Worm (Caenorhabditis elegans): ENCODE measurements around the gene F02C12.2.

The F02C12.2 gene

DNA sequence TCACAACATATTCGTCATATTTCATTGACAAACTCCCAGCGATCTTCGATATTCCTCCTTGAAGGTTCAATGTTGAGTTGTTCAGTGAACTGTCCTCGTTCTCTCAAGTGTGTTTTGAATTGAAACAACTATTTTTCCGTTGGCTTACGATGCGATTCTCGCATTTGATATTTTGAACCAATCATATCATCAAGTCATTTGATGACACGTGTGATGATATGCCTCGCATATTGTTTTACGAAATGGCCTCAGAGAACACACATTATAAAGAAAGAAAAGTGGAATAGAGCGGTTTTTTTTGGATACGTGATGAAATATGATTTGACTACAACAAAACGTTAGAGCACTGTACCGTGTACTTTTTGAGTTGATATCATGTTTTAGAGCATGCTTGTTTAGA lies 50.7 kb downstream of the F02C12.2 start (continued):
- TF ChIP-seq dve-1 (tag; optimal IDR thresholded peaks at IDR 0.05; ENCODE audit: insufficient read depth) (peak; percentile 88), lin-39 (tag; optimal IDR thresholded peaks at IDR 0.05) (no peak), daf-16 (GFP tag; optimal IDR thresholded peaks at IDR 0.05) (no peak), daf-16 (tag; optimal IDR thresholded peaks at IDR 0.05) (peak; percentile 67), T26A8.4 (GFP tag; IDR thresholded peaks at IDR 0.05) (no peak), tra-1 (GFP tag; IDR thresholded peaks at IDR 0.05) (0 out of 2 replicates have a peak, but pooled peaks have one; percentile 12), mdl-1 (tag; optimal IDR thresholded peaks at IDR 0.05) (peak in 1 of 2 experiments; percentile 81), lin-38 (GFP tag; IDR thresholded peaks at IDR 0.05) (no peak), ceh-82 (tag; optimal IDR thresholded peaks at IDR 0.05) (no peak), nhr-28 (tag; optimal IDR thresholded peaks at IDR 0.05) (peak; percentile 97), skn-1 (tag; optimal IDR thresholded peaks at IDR 0.05) (no peak), Y105C5A.15 (GFP tag; IDR thresholded peaks at IDR 0.05) (no peak), zip-2 (tag; optimal IDR thresholded peaks at IDR 0.05) (no peak), F26F4.8 (GFP tag; conservative IDR thresholded peaks at IDR 0.05) (no peak), gei-8 (GFP tag; optimal IDR thresholded peaks at IDR 0.05) (no peak), dpl-1 (GFP tag; optimal IDR thresholded peaks at IDR 0.05) (peak; percentile 11), fos-1 (tag; optimal IDR thresholded peaks at IDR 0.05) (no peak), Y48G9A.11 (GFP tag; IDR thresholded peaks at IDR 0.05) (no peak), F37D6.2 (tag; optimal IDR thresholded peaks at IDR 0.05) (no peak), unc-62 (GFP tag; optimal IDR thresholded peaks at IDR 0.05 in 1 of 2) (no peak), unc-62 (tag; optimal IDR thresholded peaks at IDR 0.05) (no peak), F49E8.2 (tag; optimal IDR thresholded peaks at IDR 0.05; ENCODE audit: borderline replicate concordance) (no peak), madf-9 (GFP tag; conservative IDR thresholded peaks at IDR 0.05) (no peak), F10B5.3 (tag; optimal IDR thresholded peaks at IDR 0.05) (no peak), ces-1 (GFP tag; optimal IDR thresholded peaks at IDR 0.05) (no peak), mxl-3 (GFP tag; optimal IDR thresholded peaks at IDR 0.05) (peak; percentile 98), php-3 (GFP tag; IDR thresholded peaks at IDR 0.05) (peak; percentile 30; the same call in 1 of the 2 replicates), nhr-25 (tag; optimal IDR thresholded peaks at IDR 0.05; ENCODE audit: borderline replicate concordance, insufficient read depth) (no peak), unc-39 (tag; optimal IDR thresholded peaks at IDR 0.05) (no peak), F44E2.7 (GFP tag; IDR thresholded peaks at IDR 0.05) (no peak), lin-15B (tag; optimal IDR thresholded peaks at IDR 0.05) (no peak), daf-12 (tag; optimal IDR thresholded peaks at IDR 0.05) (no peak), mes-2 (tag; optimal IDR thresholded peaks at IDR 0.05; ENCODE audit: poor library complexity, severe bottlenecking) (peak; percentile 41), nhr-10 (tag; optimal IDR thresholded peaks at IDR 0.05) (peak; percentile 92), ZK546.5 (tag; optimal IDR thresholded peaks at IDR 0.05) (no peak), hmg-1.1 (GFP tag; IDR thresholded peaks at IDR 0.05) (no peak), aly-2 (tag; optimal IDR thresholded peaks at IDR 0.05) (no peak), arid-1 (GFP tag; conservative IDR thresholded peaks at IDR 0.05) (no peak), daf-19 (GFP tag; conservative IDR thresholded peaks at IDR 0.05) (no peak), D1046.2 (GFP tag; IDR thresholded peaks at IDR 0.05) (no peak), zfp-3 (GFP tag; conservative IDR thresholded peaks at IDR 0.05) (no peak), lim-7 (GFP tag; IDR thresholded peaks at IDR 0.05) (no peak), sdz-12 (GFP tag; optimal IDR thresholded peaks at IDR 0.05) (no peak), unc-130 (GFP tag; optimal IDR thresholded peaks at IDR 0.05) (no peak), mep-1 (tag; optimal IDR thresholded peaks at IDR 0.05) (peak; percentile 79), zfp-2 (tag; optimal IDR thresholded peaks at IDR 0.05) (no peak), attf-4 (tag; optimal IDR thresholded peaks at IDR 0.05) (no peak), nhr-76 (tag; optimal IDR thresholded peaks at IDR 0.05) (no peak), mxl-2 (GFP tag; conservative IDR thresholded peaks at IDR 0.05) (0 out of 2 replicates have a peak, but pooled peaks have one; percentile 6), nhr-41 (GFP tag; IDR thresholded peaks at IDR 0.05) (no peak), lin-29 (GFP tag; IDR thresholded peaks at IDR 0.05) (no peak), rbr-2 (tag; optimal IDR thresholded peaks at IDR 0.05) (no peak), saeg-2 (GFP tag; IDR thresholded peaks at IDR 0.05) (no peak)

All from whole organism, L4 larva.